Worm (Caenorhabditis elegans) whole organism, young adult: Measurements from ENCODE around the gene npp-15.

ENCODE experiments used
- C17E4.6 ChIP-seq: fragments of 200-800 bp; sonication (Bioruptor generic); IDR thresholded peaks from 2 replicates; pipeline ENCODE4 v1.3.6; 2022; ENCODE audit warnings: missing genetic modification reagents, missing genetic modification characterization, missing compliant biosample characterization
- F22D6.2 ChIP-seq: sonication (generic microtip); optimal IDR thresholded peaks from 2 replicates; lab custom pipeline; 2016; ENCODE audit warnings: mild to moderate bottlenecking, missing genetic modification characterization, missing compliant biosample characterization
- F23B12.7 ChIP-seq: sonication (generic microtip); optimal IDR thresholded peaks from 2 replicates; lab custom pipeline; 2017; ENCODE audit warnings: missing genetic modification characterization, mild to moderate bottlenecking, missing compliant biosample characterization, antibody characterized with exemption, moderate library complexity; ENCODE audit not compliant: insufficient read depth
- F33H1.4 ChIP-seq: fragments of 200-800 bp; sonication (Bioruptor generic); IDR thresholded peaks from 2 replicates; pipeline ENCODE4 v1.3.6; 2022; ENCODE audit warnings: missing genetic modification reagents, missing genetic modification characterization, missing compliant biosample characterization
- F52B5.7 ChIP-seq: sonication (generic microtip); optimal IDR thresholded peaks from 2 replicates; lab custom pipeline; 2016; ENCODE audit warnings: mild to moderate bottlenecking, missing genetic modification characterization, missing compliant biosample characterization
- Y67H2A.10 ChIP-seq: fragments of 200-800 bp; sonication (Bioruptor generic); conservative IDR thresholded peaks from 2 replicates; pipeline ENCODE4 v1.3.6; 2022; ENCODE audit warnings: missing genetic modification reagents, missing genetic modification characterization, missing compliant biosample characterization
- Y95B8A.8 ChIP-seq: fragments of 200-800 bp; sonication (Bioruptor generic); IDR thresholded peaks from 2 replicates; pipeline ENCODE4 v1.3.6; 2022; ENCODE audit warnings: missing genetic modification reagents, missing genetic modification characterization, missing compliant biosample characterization
- atf-7 ChIP-seq: sonication (generic microtip); optimal IDR thresholded peaks from 2 replicates; lab custom pipeline; 2017; ENCODE audit warnings: mild to moderate bottlenecking, missing genetic modification characterization, missing compliant biosample characterization
- ceh-40 ChIP-seq: fragments of 200-800 bp; sonication (Bioruptor generic); IDR thresholded peaks from 2 replicates; pipeline ENCODE4 v1.3.6; 2022; ENCODE audit warnings: missing genetic modification characterization, missing compliant biosample characterization
- ceh-79 ChIP-seq: sonication (generic microtip); optimal IDR thresholded peaks from 2 replicates; lab custom pipeline; 2017; ENCODE audit warnings: mild to moderate bottlenecking, missing genetic modification characterization, missing compliant biosample characterization
- ceh-91 ChIP-seq: fragments of 200-800 bp; sonication (Bioruptor generic); IDR thresholded peaks from 2 replicates; pipeline ENCODE4 v1.3.6; 2022; ENCODE audit warnings: missing genetic modification reagents, missing genetic modification characterization, missing compliant biosample characterization
- chd-7 ChIP-seq: sonication (generic microtip); optimal IDR thresholded peaks from 2 replicates; lab custom pipeline; 2016; ENCODE audit warnings: mild to moderate bottlenecking, missing genetic modification characterization, moderate library complexity, missing compliant biosample characterization
- dpff-1 ChIP-seq: sonication (generic microtip); optimal IDR thresholded peaks from 2 replicates; lab custom pipeline; 2017; ENCODE audit warnings: mild to moderate bottlenecking, missing genetic modification characterization, missing compliant biosample characterization
- dpl-1 ChIP-seq: fragments of 150-350 bp; optimal IDR thresholded peaks from 2 replicates; lab custom pipeline; 2014; ENCODE audit warnings: missing biosample characterization, missing genetic modification reagents, missing genetic modification characterization
- ekl-4 ChIP-seq: fragments of 200-800 bp; sonication (Bioruptor generic); IDR thresholded peaks from 2 replicates; pipeline ENCODE4 v1.3.6; 2022; ENCODE audit warnings: missing genetic modification reagents, missing genetic modification characterization, missing compliant biosample characterization
- ets-4 ChIP-seq: fragments of 200-800 bp; sonication (Bioruptor generic); optimal IDR thresholded peaks from 2 replicates; lab custom pipeline; 2018; ENCODE audit warnings: mild to moderate bottlenecking, missing genetic modification characterization, missing compliant biosample characterization
- hmg-1.2 ChIP-seq: fragments of 200-800 bp; sonication (Bioruptor generic); IDR thresholded peaks from 2 replicates; pipeline ENCODE4 v1.3.6; 2022; ENCODE audit warnings: missing genetic modification reagents, missing genetic modification characterization, missing compliant biosample characterization
- let-607 ChIP-seq, 2 experiments: fragments of 200-800 bp in 1 of 2; sonication (Bioruptor generic) in 1 of 2; sonication (generic microtip) in 1 of 2; optimal IDR thresholded peaks; 2 replicates each; lab custom pipeline; 2016 to 2018; ENCODE audit warnings: mild to moderate bottlenecking in 2 of 2, missing compliant biosample characterization in 2 of 2, missing genetic modification characterization in 2 of 2, moderate library complexity in 2 of 2, missing genotype in 1 of 2
- lin-54 ChIP-seq: fragments of 200-800 bp; sonication (Bioruptor generic); optimal IDR thresholded peaks from 2 replicates; lab custom pipeline; 2018; ENCODE audit warnings: mild to moderate bottlenecking, missing genetic modification characterization, missing compliant biosample characterization
- lir-1 ChIP-seq: fragments of 200-800 bp; sonication (Bioruptor generic); conservative IDR thresholded peaks from 2 replicates; pipeline ENCODE4 v1.3.6; 2022; ENCODE audit warnings: missing genetic modification reagents, missing genetic modification characterization, missing compliant biosample characterization
- lsl-1 ChIP-seq: fragments of 200-800 bp; sonication (Bioruptor generic); optimal IDR thresholded peaks from 2 replicates; lab custom pipeline; 2018; ENCODE audit warnings: mild to moderate bottlenecking, missing genetic modification characterization, moderate library complexity, missing compliant biosample characterization
- mcd-1 ChIP-seq: fragments of 200-800 bp; sonication (Bioruptor generic); IDR thresholded peaks from 2 replicates; pipeline ENCODE4 v1.3.6; 2022; ENCODE audit warnings: missing genetic modification reagents, missing genetic modification characterization, missing compliant biosample characterization
- mes-4 ChIP-seq: sonication (generic microtip); optimal IDR thresholded peaks from 2 replicates; lab custom pipeline; 2016; ENCODE audit warnings: missing genotype, missing genetic modification characterization, missing compliant biosample characterization
- nhr-80 ChIP-seq: sonication (generic microtip); optimal IDR thresholded peaks from 2 replicates; lab custom pipeline; 2016; ENCODE audit warnings: missing genetic modification characterization, missing compliant biosample characterization
- nhr-90 ChIP-seq: sonication (generic microtip); optimal IDR thresholded peaks from 2 replicates; lab custom pipeline; 2016; ENCODE audit warnings: missing genotype, mild to moderate bottlenecking, missing genetic modification characterization, missing compliant biosample characterization
- pbrm-1 ChIP-seq: fragments of 200-800 bp; sonication (Bioruptor generic); IDR thresholded peaks from 2 replicates; pipeline ENCODE4 v1.3.6; 2022; ENCODE audit warnings: missing genetic modification reagents, missing genetic modification characterization, missing compliant biosample characterization
- rpc-1 ChIP-seq, 2 experiments: fragments of 150-350 bp in 1 of 2; sonication (generic microtip) in 1 of 2; optimal IDR thresholded peaks; 2 replicates each; lab custom pipeline; 2014 to 2018; ENCODE audit warnings: missing biosample characterization in 1 of 2, missing genetic modification characterization in 1 of 2, missing genetic modification reagents in 1 of 2, missing genotype in 1 of 2
- snpc-1.3 ChIP-seq: sonication (generic microtip); optimal IDR thresholded peaks from 2 replicates; lab custom pipeline; 2017; ENCODE audit warnings: missing genetic modification characterization, mild to moderate bottlenecking, missing compliant biosample characterization, antibody characterized with exemption, moderate library complexity, missing genotype, missing genetic modification reagents; ENCODE audit not compliant: insufficient read depth
- somi-1 ChIP-seq: fragments of 200-800 bp; sonication (Bioruptor generic); optimal IDR thresholded peaks from 2 replicates; lab custom pipeline; 2018; ENCODE audit warnings: mild to moderate bottlenecking, missing genetic modification characterization, missing compliant biosample characterization
- zfh-2 ChIP-seq: fragments of 200-800 bp; sonication (Bioruptor generic); conservative IDR thresholded peaks from 2 replicates; pipeline ENCODE4 v1.3.6; 2022; ENCODE audit warnings: missing genetic modification reagents, missing genetic modification characterization, missing compliant biosample characterization
- zim-3 ChIP-seq: sonication (generic microtip); optimal IDR thresholded peaks from 2 replicates; lab custom pipeline; 2017; ENCODE audit warnings: mild to moderate bottlenecking, missing genetic modification characterization, moderate library complexity, missing compliant biosample characterization
- ztf-22 ChIP-seq: fragments of 200-800 bp; sonication (Bioruptor generic); optimal IDR thresholded peaks from 2 replicates; lab custom pipeline; 2018; ENCODE audit warnings: mild to moderate bottlenecking, missing genetic modification characterization, moderate library complexity, missing compliant biosample characterization

npp-15 gene

ce11 chrIII:7893224-7893623 lies 35.6 kb upstream of the npp-15 start:
- peak; percentile 55; the same call in 1 of the 2 replicates for TF ChIP-seq ceh-91 (GFP tag; lab: Robert Waterston, UW)
- TF ChIP-seq snpc-1.3 (tag; lab: Kevin White, UChicago) = no peak
- no peak for TF ChIP-seq dpff-1 (tag; lab: Kevin White, UChicago)
- 0 out of 2 replicates have a peak, but pooled peaks have one; percentile 14 for TF ChIP-seq F33H1.4
- peak; percentile 85 for TF ChIP-seq lsl-1 (GFP tag; lab: Kevin White, UChicago)
- no peak for TF ChIP-seq lir-1 (GFP tag; lab: Robert Waterston, UW)
- no peak for TF ChIP-seq F23B12.7
- peak; percentile 43; the same call in 1 of the 2 replicates for TF ChIP-seq hmg-1.2 (GFP tag; lab: Robert Waterston, UW)

- TF ChIP-seq pbrm-1 (GFP tag; lab: Robert Waterston, UW) (no peak), ekl-4 (GFP tag; lab: Robert Waterston, UW) (no peak), rpc-1 (optimal IDR thresholded peaks at IDR 0.05; lab: Kevin White, UChicago) (no peak), rpc-1 (tag; optimal IDR thresholded peaks at IDR 0.05; lab: Kevin White, UChicago) (no peak), ets-4 (GFP tag; lab: Kevin White, UChicago) (no peak), nhr-80 (tag; lab: Kevin White, UChicago) (no peak), F52B5.7 (no peak), dpl-1 (GFP tag; lab: Kevin White, UChicago) (no peak), nhr-90 (tag; lab: Kevin White, UChicago) (no peak), C17E4.6 (GFP tag; lab: Robert Waterston, UW) (no peak), ztf-22 (GFP tag; lab: Kevin White, UChicago) (no peak), chd-7 (tag; lab: Kevin White, UChicago) (no peak), dpff-1 (tag; lab: Kevin White, UChicago) (no peak)
Observed at ce11 chrIII:7894724-7895123, 34.1 kb upstream of the npp-15 start, which contains the start of gene ZK688.4. Gene ZK688.4, plus strand, starts transcription at chrIII:7895024.

- no peak for TF ChIP-seq zfh-2
- TF ChIP-seq mcd-1 (GFP tag; lab: Robert Waterston, UW) = no peak
- TF ChIP-seq, all 124 proteins: peak for 0
Observed at ce11 chrIII:7896925-7897324, 31.9 kb upstream of the npp-15 start, which contains the start of gene ZK688.10. Gene ZK688.10, minus strand, starts transcription at chrIII:7897025.

- peak; percentile 19 for TF ChIP-seq somi-1 (GFP tag; lab: Kevin White, UChicago)
- no peak for TF ChIP-seq mes-4
- TF ChIP-seq Y95B8A.8 (GFP tag; lab: Robert Waterston, UW) = no peak
- TF ChIP-seq, all 124 proteins: peak for 1
Observed at ce11 chrIII:7897733-7898132, 31.1 kb upstream of the npp-15 start.

ce11 chrIII:7900733-7901132 lies 28.1 kb upstream of the npp-15 start, which contains the start of gene best-24:
Gene best-24, plus strand, starts transcription at chrIII:7901033.
- TF ChIP-seq atf-7 (tag; lab: Kevin White, UChicago) (no peak), zim-3 (tag; lab: Kevin White, UChicago) (no peak), snpc-1.3 (tag; lab: Kevin White, UChicago) (no peak), nhr-90 (tag; lab: Kevin White, UChicago) (no peak), lsl-1 (GFP tag; lab: Kevin White, UChicago) (no peak), F22D6.2 (tag; lab: Kevin White, UChicago) (no peak), let-607 (tag; optimal IDR thresholded peaks at IDR 0.05; lab: Kevin White, UChicago) (no peak), ceh-40 (GFP tag; lab: Robert Waterston, UW) (no peak), mes-4 (no peak), ceh-79 (tag; lab: Kevin White, UChicago) (no peak), F33H1.4 (no peak), Y67H2A.10 (GFP tag; lab: Robert Waterston, UW) (no peak), lin-54 (GFP tag; lab: Kevin White, UChicago) (no peak)
